Fruit fly (Drosophila melanogaster) whole organism, embryonic: ENCODE measurements around the gene Art3.

Source experiments
- Atf6 ChIP-seq: fragments of 200-800 bp; sonication (Bioruptor generic); IDR thresholded peaks from 2 replicates; pipeline ENCODE4 v1.3.6; 2022; ENCODE audit warnings: missing biosample characterization, missing genetic modification characterization
- B-H2 ChIP-seq: fragments of 200-800 bp; sonication (Bioruptor generic); optimal IDR thresholded peaks from 2 replicates; lab custom pipeline; 2018; ENCODE audit warnings: missing biosample characterization, mild to moderate bottlenecking, missing genetic modification characterization
- CG10147 ChIP-seq: fragments of 200-800 bp; sonication (Bioruptor generic); optimal IDR thresholded peaks from 2 replicates; lab custom pipeline; 2019; ENCODE audit warnings: missing biosample characterization, mild to moderate bottlenecking, missing genetic modification characterization, moderate library complexity
- CG11085 ChIP-seq: fragments of 200-800 bp; sonication (Bioruptor generic); IDR thresholded peaks from 2 replicates; pipeline ENCODE4 v1.3.6; 2022; ENCODE audit warnings: missing biosample characterization, missing genetic modification characterization
- CG11560 ChIP-seq: fragments of 200-800 bp; sonication (Bioruptor generic); IDR thresholded peaks from 3 replicates; pipeline ENCODE4 v1.3.6; 2022; ENCODE audit warnings: missing biosample characterization, missing genetic modification characterization
- CG11723 ChIP-seq: fragments of 200-800 bp; sonication (Bioruptor generic); optimal IDR thresholded peaks from 2 replicates; lab custom pipeline; 2017; ENCODE audit warnings: missing biosample characterization, mild to moderate bottlenecking, missing genetic modification characterization
- CG12659 ChIP-seq: fragments of 200-800 bp; sonication (Bioruptor generic); optimal IDR thresholded peaks from 3 replicates; lab custom pipeline; 2017; ENCODE audit warnings: mild to moderate bottlenecking, missing biosample characterization, missing genetic modification reagents, missing genetic modification characterization
- CG14441 ChIP-seq: fragments of 200-800 bp; sonication (Bioruptor generic); IDR thresholded peaks from 2 replicates; pipeline ENCODE4 v1.3.6; 2022; ENCODE audit warnings: missing biosample characterization, missing genetic modification characterization
- CG14710 ChIP-seq: fragments of 200-800 bp; sonication (Bioruptor generic); optimal IDR thresholded peaks from 3 replicates; lab custom pipeline; 2019; ENCODE audit warnings: missing biosample characterization, mild to moderate bottlenecking, missing genetic modification characterization, moderate library complexity
- CG15011 ChIP-seq: fragments of 200-800 bp; sonication (Bioruptor generic); optimal IDR thresholded peaks from 3 replicates; lab custom pipeline; 2018; ENCODE audit warnings: missing biosample characterization, mild to moderate bottlenecking, missing genetic modification characterization
- CG15073 ChIP-seq: fragments of 200-800 bp; sonication (Bioruptor generic); optimal IDR thresholded peaks from 2 replicates; lab custom pipeline; 2016; ENCODE audit warnings: missing biosample characterization, missing genetic modification characterization
- CG17359 ChIP-seq: fragments of 200-800 bp; sonication (Bioruptor generic); optimal IDR thresholded peaks from 3 replicates; lab custom pipeline; 2018; ENCODE audit warnings: missing biosample characterization, mild to moderate bottlenecking, missing genetic modification characterization, moderate library complexity
- CG17361 ChIP-seq: fragments of 200-800 bp; sonication (Bioruptor generic); IDR thresholded peaks from 3 replicates; pipeline ENCODE4 v1.3.6; 2022; ENCODE audit warnings: missing biosample characterization, missing genetic modification characterization
- CG17385 ChIP-seq: fragments of 200-800 bp; sonication (Bioruptor generic); optimal IDR thresholded peaks from 3 replicates; lab custom pipeline; 2018; ENCODE audit warnings: missing biosample characterization, mild to moderate bottlenecking, missing genetic modification characterization
- CG18262 ChIP-seq: fragments of 200-800 bp; optimal IDR thresholded peaks from 3 replicates; lab custom pipeline; 2019; ENCODE audit warnings: missing biosample characterization, mild to moderate bottlenecking, missing genetic modification characterization, moderate library complexity
- CG18619 ChIP-seq: fragments of 200-800 bp; sonication (Bioruptor generic); optimal IDR thresholded peaks from 3 replicates; lab custom pipeline; 2017; ENCODE audit warnings: missing biosample characterization, mild to moderate bottlenecking, missing genetic modification characterization
- CG5953 ChIP-seq: fragments of 200-800 bp; sonication (Bioruptor generic); IDR thresholded peaks from 2 replicates; pipeline ENCODE4 v1.3.6; 2022; ENCODE audit warnings: missing biosample characterization, missing genetic modification characterization
- CG6654 ChIP-seq: fragments of 200-800 bp; sonication (Bioruptor generic); optimal IDR thresholded peaks from 2 replicates; lab custom pipeline; 2017; ENCODE audit warnings: missing biosample characterization, mild to moderate bottlenecking, missing genetic modification characterization
- CG6765 ChIP-seq: fragments of 200-800 bp; sonication (Bioruptor generic); optimal IDR thresholded peaks from 3 replicates; lab custom pipeline; 2017; ENCODE audit warnings: missing biosample characterization, mild to moderate bottlenecking, missing genetic modification characterization
- CG7271 ChIP-seq: fragments of 200-800 bp; sonication (Bioruptor generic); optimal IDR thresholded peaks from 2 replicates; lab custom pipeline; 2018; ENCODE audit warnings: missing biosample characterization, mild to moderate bottlenecking, missing genetic modification characterization, moderate library complexity
- CG7963 ChIP-seq: fragments of 200-800 bp; sonication (Bioruptor generic); IDR thresholded peaks from 3 replicates; pipeline ENCODE4 v1.3.6; 2022; ENCODE audit warnings: missing biosample characterization, missing genetic modification characterization; ENCODE audit not compliant: partially characterized antibody
- CG8924 ChIP-seq: fragments of 200-800 bp; optimal IDR thresholded peaks from 3 replicates; lab custom pipeline; 2019; ENCODE audit warnings: missing biosample characterization, mild to moderate bottlenecking, missing genetic modification characterization, moderate library complexity
- D19B ChIP-seq: fragments of 200-800 bp; sonication (Bioruptor generic); optimal IDR thresholded peaks from 2 replicates; lab custom pipeline; 2017; ENCODE audit warnings: missing biosample characterization, mild to moderate bottlenecking, missing genetic modification characterization
- Fer2 ChIP-seq: fragments of 200-800 bp; sonication (Bioruptor generic); optimal IDR thresholded peaks from 2 replicates; lab custom pipeline; 2018; ENCODE audit warnings: missing biosample characterization, mild to moderate bottlenecking, missing genetic modification characterization, moderate library complexity
- Gsc ChIP-seq: fragments of 200-800 bp; sonication (Bioruptor generic); IDR thresholded peaks from 2 replicates; pipeline ENCODE4 v1.3.6; 2022; ENCODE audit warnings: missing biosample characterization, missing genetic modification characterization
- Oli ChIP-seq: fragments of 200-800 bp; sonication (Bioruptor generic); optimal IDR thresholded peaks from 2 replicates; lab custom pipeline; 2018; ENCODE audit warnings: missing biosample characterization, mild to moderate bottlenecking, missing genetic modification characterization, moderate library complexity
- Sin3A ChIP-seq: fragments of >200 bp; optimal IDR thresholded peaks from 2 replicates; lab custom pipeline; 2018
- Six4 ChIP-seq: fragments of 200-800 bp; sonication (Bioruptor generic); optimal IDR thresholded peaks from 2 replicates; lab custom pipeline; 2016; ENCODE audit warnings: missing biosample characterization, missing genetic modification characterization
- Sry-β ChIP-seq: fragments of 200-800 bp; sonication (Bioruptor generic); optimal IDR thresholded peaks from 2 replicates; lab custom pipeline; 2018; ENCODE audit warnings: missing biosample characterization, mild to moderate bottlenecking, missing genetic modification characterization, moderate library complexity
- Tbp ChIP-seq: fragments of >200 bp; optimal IDR thresholded peaks from 2 replicates; lab custom pipeline; 2018; ENCODE audit warnings: missing biosample characterization, missing genetic modification characterization
- amos ChIP-seq: fragments of 200-800 bp; sonication (Bioruptor generic); IDR thresholded peaks from 2 replicates; pipeline ENCODE4 v1.3.6; 2022; ENCODE audit warnings: missing biosample characterization, missing genetic modification characterization; ENCODE audit not compliant: partially characterized antibody
- bab2 ChIP-seq: fragments of 200-800 bp; sonication (Bioruptor generic); optimal IDR thresholded peaks from 2 replicates; lab custom pipeline; 2016; ENCODE audit warnings: missing biosample characterization, missing genetic modification characterization
- caup ChIP-seq: fragments of 200-800 bp; sonication (Bioruptor generic); optimal IDR thresholded peaks from 3 replicates; lab custom pipeline; 2017; ENCODE audit warnings: missing biosample characterization, mild to moderate bottlenecking, missing genetic modification characterization, moderate library complexity; ENCODE audit not compliant: severe bottlenecking
- cg ChIP-seq: fragments of 200-800 bp; sonication (Bioruptor generic); optimal IDR thresholded peaks from 3 replicates; lab custom pipeline; 2019; ENCODE audit warnings: missing biosample characterization, mild to moderate bottlenecking, missing genetic modification characterization, moderate library complexity
- croc ChIP-seq: fragments of 200-800 bp; sonication (Bioruptor generic); conservative IDR thresholded peaks from 3 replicates; pipeline ENCODE4 v1.3.6; 2022; ENCODE audit warnings: missing biosample characterization, missing genetic modification characterization
- ems ChIP-seq: fragments of 200-800 bp; sonication (Bioruptor generic); optimal IDR thresholded peaks from 3 replicates; lab custom pipeline; 2016; ENCODE audit warnings: missing biosample characterization, missing genetic modification characterization
- fru ChIP-seq: fragments of >200 bp; optimal IDR thresholded peaks from 2 replicates; lab custom pipeline; 2017
- gcm ChIP-seq: fragments of 200-800 bp; sonication (Bioruptor generic); optimal IDR thresholded peaks from 2 replicates; lab custom pipeline; 2019; ENCODE audit warnings: missing biosample characterization, mild to moderate bottlenecking, missing genetic modification characterization, moderate library complexity
- hbn ChIP-seq: fragments of 200-800 bp; sonication (Bioruptor generic); IDR thresholded peaks from 2 replicates; pipeline ENCODE4 v1.3.6; 2022; ENCODE audit warnings: missing biosample characterization, missing genetic modification characterization; ENCODE audit not compliant: partially characterized antibody
- her ChIP-seq: fragments of 200-800 bp; sonication (Bioruptor generic); optimal IDR thresholded peaks from 2 replicates; lab custom pipeline; 2016; ENCODE audit warnings: missing biosample characterization, missing genetic modification characterization
- ken ChIP-seq: fragments of 200-800 bp; sonication (Bioruptor generic); IDR thresholded peaks from 3 replicates; pipeline ENCODE4 v1.3.6; 2022; ENCODE audit warnings: missing biosample characterization, missing genetic modification characterization
- luna ChIP-seq: fragments of 200-800 bp; sonication (Bioruptor generic); optimal IDR thresholded peaks from 2 replicates; lab custom pipeline; 2016; ENCODE audit warnings: missing biosample characterization, missing genetic modification characterization
- p53 ChIP-seq: fragments of 200-800 bp; sonication (Bioruptor generic); optimal IDR thresholded peaks from 2 replicates; lab custom pipeline; 2016; ENCODE audit warnings: missing biosample characterization, missing genetic modification characterization
- prd ChIP-seq, 3 experiments: fragments of >200 bp in 2 of 3; fragments of 200-800 bp in 1 of 3; sonication (Bioruptor generic) in 1 of 3; optimal IDR thresholded peaks in 2 of 3; IDR thresholded peaks in 1 of 3; 2 replicates in 2 of 3; 3 replicates in 1 of 3; pipeline versions ENCODE4 v1.3.6 to Lab custom; 2017 to 2022; ENCODE audit warnings: missing biosample characterization in 1 of 3, missing genetic modification characterization in 1 of 3
- pum ChIP-seq: fragments of 200-800 bp; sonication (Bioruptor generic); optimal IDR thresholded peaks from 2 replicates; lab custom pipeline; 2016; ENCODE audit warnings: missing biosample characterization, missing genetic modification characterization
- scrt ChIP-seq: fragments of 200-800 bp; sonication (Bioruptor generic); optimal IDR thresholded peaks from 2 replicates; lab custom pipeline; 2018; ENCODE audit warnings: missing biosample characterization, mild to moderate bottlenecking, missing genetic modification characterization, moderate library complexity
- stc ChIP-seq: fragments of 200-800 bp; sonication (Bioruptor generic); IDR thresholded peaks from 2 replicates; pipeline ENCODE4 v1.3.6; 2022; ENCODE audit warnings: missing biosample characterization, missing genetic modification characterization
- tup ChIP-seq: fragments of 200-800 bp; sonication (Bioruptor generic); optimal IDR thresholded peaks from 2 replicates; lab custom pipeline; 2016; ENCODE audit warnings: missing biosample characterization, mild to moderate bottlenecking, missing genetic modification characterization, moderate library complexity
- vfl ChIP-seq: fragments of 200-800 bp; sonication (Bioruptor generic); optimal IDR thresholded peaks from 2 replicates; lab custom pipeline; 2016; ENCODE audit warnings: missing biosample characterization, missing genetic modification characterization

Art3 gene

dm6 chr3R:15218824-15219576 is 10.2 kb downstream of the Art3 start, which contains the start of the genes SIDL and CG12241 (continued):
- TF ChIP-seq Tbp = no peak
- TF ChIP-seq Fer2 = peak; percentile 62
- no peak for TF ChIP-seq Sry-β (GFP tag; lab: Kevin White, UChicago)
- TF ChIP-seq Oli (tag; lab: Kevin White, UChicago) = peak; percentile 33
- TF ChIP-seq hbn (GFP tag; lab: Robert Waterston, UW) = no peak; the same call in none of the 2 replicates
- peak; percentile 69 for TF ChIP-seq CG12659 (GFP tag; lab: Kevin White, UChicago)
- peak; percentile 72 for TF ChIP-seq croc
- peak; percentile 22 for TF ChIP-seq her (GFP tag; lab: Kevin White, UChicago)
- TF ChIP-seq bab2 (GFP tag; lab: Kevin White, UChicago) = peak; percentile 82
- TF ChIP-seq ken (GFP tag; lab: Robert Waterston, UW) = peak; percentile 61; the same call in 1 of the 3 replicates
- TF ChIP-seq CG7963 (GFP tag; lab: Robert Waterston, UW) = no peak
- no peak for TF ChIP-seq prd (optimal IDR thresholded peaks at IDR 0.05; lab: Kevin White, UChicago)
- peak; percentile 96 for TF ChIP-seq prd (GFP tag; IDR thresholded peaks at IDR 0.05; lab: Robert Waterston, UW)
- peak; percentile 32 for TF ChIP-seq B-H2 (GFP tag; lab: Kevin White, UChicago)
- TF ChIP-seq scrt = peak; percentile 90
- TF ChIP-seq CG17385 (GFP tag; lab: Kevin White, UChicago) = no peak
- TF ChIP-seq cg (GFP tag; lab: Kevin White, UChicago) = no peak
- TF ChIP-seq CG17359 = peak; percentile 83
- peak; percentile 39 for TF ChIP-seq CG18619 (GFP tag; lab: Kevin White, UChicago)
- no peak for TF ChIP-seq CG15011 (GFP tag; lab: Kevin White, UChicago)
- peak; percentile 73 for TF ChIP-seq CG10147 (GFP tag; lab: Kevin White, UChicago)
- TF ChIP-seq fru (lab: Kevin White, UChicago) = no peak
- no peak for TF ChIP-seq CG5953 (GFP tag; lab: Robert Waterston, UW)
- TF ChIP-seq ems (GFP tag; lab: Kevin White, UChicago) = peak; percentile 84
- TF ChIP-seq CG11723 (GFP tag; lab: Kevin White, UChicago) = no peak
- TF ChIP-seq Six4 = peak; percentile 65
- peak; percentile 48 for TF ChIP-seq vfl (GFP tag; lab: Kevin White, UChicago)
- TF ChIP-seq Sin3A (lab: Kevin White, UChicago) = no peak
- no peak for TF ChIP-seq CG15073 (GFP tag; lab: Kevin White, UChicago)
- TF ChIP-seq caup (GFP tag; lab: Kevin White, UChicago) = peak; percentile 83
- TF ChIP-seq gcm = peak; percentile 46
- TF ChIP-seq Gsc = peak; percentile 78
- TF ChIP-seq pum (GFP tag; lab: Kevin White, UChicago) = peak; percentile 69
- TF ChIP-seq CG7271 = peak; percentile 31
- peak; percentile 91 for TF ChIP-seq stc
- peak; percentile 89 for TF ChIP-seq CG11085
- TF ChIP-seq CG17361 (GFP tag; lab: Robert Waterston, UW) = peak; percentile 93
- peak; percentile 79 for TF ChIP-seq CG8924 (tag; lab: Kevin White, UChicago)
- peak; percentile 96 for TF ChIP-seq CG14441
- TF ChIP-seq p53 (GFP tag; lab: Kevin White, UChicago) = no peak
- TF ChIP-seq D19B (GFP tag; lab: Kevin White, UChicago) = peak; percentile 90
- peak; percentile 85 for TF ChIP-seq CG11560 (tag; lab: Robert Waterston, UW)
- peak; percentile 68 for TF ChIP-seq CG6765 (GFP tag; lab: Kevin White, UChicago)
- peak; percentile 73 for TF ChIP-seq CG14710
- no peak for TF ChIP-seq tup (GFP tag; lab: Kevin White, UChicago)
- peak; percentile 58 for TF ChIP-seq Atf6 (GFP tag; lab: Robert Waterston, UW)
- TF ChIP-seq amos (GFP tag; lab: Robert Waterston, UW) = no peak
- peak; percentile 75 for TF ChIP-seq luna (GFP tag; lab: Kevin White, UChicago)
- no peak for TF ChIP-seq CG6654 (GFP tag; lab: Kevin White, UChicago)
- peak; percentile 90 for TF ChIP-seq CG18262 (tag; lab: Kevin White, UChicago)
